Fruit fly (Drosophila melanogaster): ENCODE results near the gene CG9922.

CG9922 gene

dm6 chr3R:14037330-14037729, 1.1 kb upstream of the CG9922 start (continued):
- TF ChIP-seq Elba2 (GFP tag; optimal IDR thresholded peaks at IDR 0.05) = peak; percentile 89
- no peak for TF ChIP-seq CG10565 (GFP tag; optimal IDR thresholded peaks at IDR 0.05)
- no peak for TF ChIP-seq CTCF (GFP tag; optimal IDR thresholded peaks at IDR 0.05)
- TF ChIP-seq gcm2 (GFP tag; optimal IDR thresholded peaks at IDR 0.05) = no peak
- TF ChIP-seq Drgx (GFP tag; IDR thresholded peaks at IDR 0.05) = no peak
- TF ChIP-seq CG6854 (GFP tag; optimal IDR thresholded peaks at IDR 0.05) = no peak
- no peak for TF ChIP-seq CG2120 (GFP tag; optimal IDR thresholded peaks at IDR 0.05)
- TF ChIP-seq Nf-YB (GFP tag; optimal IDR thresholded peaks at IDR 0.05) = no peak
- no peak for TF ChIP-seq Trl (optimal IDR thresholded peaks at IDR 0.05)
- TF ChIP-seq Trl (GFP tag; optimal IDR thresholded peaks at IDR 0.05) = no peak
- no peak for TF ChIP-seq Opbp (GFP tag; IDR thresholded peaks at IDR 0.05; ENCODE audit: partially characterized antibody)
- TF ChIP-seq MBD-R2 (GFP tag; IDR thresholded peaks at IDR 0.05) = no peak
- TF ChIP-seq shn (GFP tag; optimal IDR thresholded peaks at IDR 0.05) = no peak
- TF ChIP-seq nerfin-1 (tag; optimal IDR thresholded peaks at IDR 0.05) = no peak
- TF ChIP-seq HLH54F (GFP tag; optimal IDR thresholded peaks at IDR 0.05) = no peak
- no peak for TF ChIP-seq Dip3 (GFP tag; optimal IDR thresholded peaks at IDR 0.05)
- no peak for TF ChIP-seq CG33213 (GFP tag; optimal IDR thresholded peaks at IDR 0.05)
- no peak for TF ChIP-seq CG11696 (GFP tag; IDR thresholded peaks at IDR 0.05)
- no peak for TF ChIP-seq eyg (GFP tag; optimal IDR thresholded peaks at IDR 0.05)
- TF ChIP-seq Neu2 (GFP tag; optimal IDR thresholded peaks at IDR 0.05; ENCODE audit: borderline replicate concordance) = no peak
- TF ChIP-seq stc (GFP tag; IDR thresholded peaks at IDR 0.05) = no peak
- TF ChIP-seq CG17802 (tag; optimal IDR thresholded peaks at IDR 0.05) = no peak
- TF ChIP-seq ken (GFP tag; IDR thresholded peaks at IDR 0.05) = no peak
- TF ChIP-seq CG9437 (GFP tag; optimal IDR thresholded peaks at IDR 0.05) = no peak
- TF ChIP-seq Sox100B (GFP tag; optimal IDR thresholded peaks at IDR 0.05) = no peak
- no peak for TF ChIP-seq CoRest (tag; optimal IDR thresholded peaks at IDR 0.05)
- peak; percentile 89 for TF ChIP-seq zen (tag; optimal IDR thresholded peaks at IDR 0.05)
- no peak for TF ChIP-seq CG1602 (GFP tag; optimal IDR thresholded peaks at IDR 0.05)
- no peak for TF ChIP-seq vvl (GFP tag; IDR thresholded peaks at IDR 0.05)
- no peak for TF ChIP-seq CG16779 (GFP tag; IDR thresholded peaks at IDR 0.05)
- TF ChIP-seq dmrt99B (tag; optimal IDR thresholded peaks at IDR 0.05) = no peak
- TF ChIP-seq Fer1 (GFP tag; optimal IDR thresholded peaks at IDR 0.05) = no peak
- no peak for TF ChIP-seq slou (GFP tag; optimal IDR thresholded peaks at IDR 0.05)

- TF ChIP-seq eve (GFP tag; optimal IDR thresholded peaks at IDR 0.05) = peak in 1 of 2 experiments; percentile 65
- TF ChIP-seq twi (tag; optimal IDR thresholded peaks at IDR 0.05) = no peak
These were observed 1.6 kb downstream of the CG9922 start for dm6 chr3R:14034636-14035035.

- no peak for TF ChIP-seq ttk (GFP tag; IDR thresholded peaks at IDR 0.05)
- TF ChIP-seq otp (GFP tag; IDR thresholded peaks at IDR 0.05) = 0 out of 3 replicates have a peak, but pooled peaks have one; percentile 7
- TF ChIP-seq grn (GFP tag; optimal IDR thresholded peaks at IDR 0.05) = peak; percentile 88
- TF ChIP-seq CG17361 (GFP tag; IDR thresholded peaks at IDR 0.05) = peak; percentile 4; the same call in 1 of the 3 replicates
- peak; percentile 18; the same call in 1 of the 2 replicates for TF ChIP-seq sna (GFP tag; IDR thresholded peaks at IDR 0.05; ENCODE audit: partially characterized antibody)
- TF ChIP-seq trem (tag; optimal IDR thresholded peaks at IDR 0.05) = peak; percentile 3
- no peak for TF ChIP-seq fd96Cb (tag; optimal IDR thresholded peaks at IDR 0.05)
- peak; percentile 27 for TF ChIP-seq cg (GFP tag; optimal IDR thresholded peaks at IDR 0.05)
- TF ChIP-seq HLHmδ (GFP tag; optimal IDR thresholded peaks at IDR 0.05) = no peak
- TF ChIP-seq CG13296 (GFP tag; optimal IDR thresholded peaks at IDR 0.05) = no peak
- TF ChIP-seq MESR4 (GFP tag; optimal IDR thresholded peaks at IDR 0.05) = peak; percentile 95
- peak in 1 of 2 experiments; percentile 18 for TF ChIP-seq Pdp1 (GFP tag; optimal IDR thresholded peaks at IDR 0.05)
- peak; percentile 47 for TF ChIP-seq sug (tag; optimal IDR thresholded peaks at IDR 0.05)
- TF ChIP-seq Nf-YB (GFP tag; optimal IDR thresholded peaks at IDR 0.05) = no peak
- no peak for TF ChIP-seq luna (GFP tag; optimal IDR thresholded peaks at IDR 0.05)
- no peak for TF ChIP-seq tup (GFP tag; optimal IDR thresholded peaks at IDR 0.05)
- TF ChIP-seq CG6254 (GFP tag; optimal IDR thresholded peaks at IDR 0.05) = no peak
These were observed 3.6 kb downstream of the CG9922 start for dm6 chr3R:14032422-14033188.
